Worm (Caenorhabditis elegans): ENCODE data around the gene pie-1.

- TF ChIP-seq cog-1 (tag; optimal IDR thresholded peaks at IDR 0.05) (no peak), klf-2 (GFP tag; conservative IDR thresholded peaks at IDR 0.05) (no peak), ref-1 (GFP tag; conservative IDR thresholded peaks at IDR 0.05) (no peak), med-1 (GFP tag; optimal IDR thresholded peaks at IDR 0.05; ENCODE audit: insufficient read depth) (no peak), ztf-29 (GFP tag; IDR thresholded peaks at IDR 0.05) (no peak), ztf-23 (GFP tag; IDR thresholded peaks at IDR 0.05) (no peak), T22C8.4 (GFP tag; IDR thresholded peaks at IDR 0.05) (no peak), flt-1 (GFP tag; IDR thresholded peaks at IDR 0.05) (no peak)
Measured at ce11 chrIII:12458970-12459369, 32.3 kb downstream of the pie-1 start.
